Fruit fly (Drosophila melanogaster): ENCODE results near the gene His2Av.

The His2Av gene

DNA sequence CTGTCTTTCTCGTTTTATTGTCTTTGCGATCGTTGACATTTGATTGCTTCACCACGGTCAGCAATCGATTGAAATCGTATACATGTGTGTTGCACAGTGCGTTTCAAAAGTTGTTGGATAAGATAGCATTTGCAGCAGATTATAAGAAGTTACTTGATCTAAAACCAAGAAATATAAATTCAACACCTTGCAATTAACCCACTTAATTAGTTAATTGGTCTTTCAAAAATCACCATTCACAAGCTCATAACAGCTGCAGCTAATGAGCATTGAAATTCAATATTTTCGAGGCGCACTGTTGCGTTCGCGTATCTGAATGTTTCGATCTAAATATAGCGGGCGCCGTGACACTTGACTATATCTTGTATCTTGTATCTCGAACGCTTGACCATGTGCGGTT lies 26.0 kb downstream of the His2Av start (continued):
- TF ChIP-seq Sry-β (GFP tag; optimal IDR thresholded peaks at IDR 0.05) (no peak), CG18262 (tag; optimal IDR thresholded peaks at IDR 0.05) (peak; percentile 36), Dp (GFP tag; optimal IDR thresholded peaks at IDR 0.05) (no peak), chif (GFP tag; optimal IDR thresholded peaks at IDR 0.05) (no peak), crp (GFP tag; optimal IDR thresholded peaks at IDR 0.05) (no peak), CG3726 (GFP tag; IDR thresholded peaks at IDR 0.05) (no peak), grau (tag; optimal IDR thresholded peaks at IDR 0.05) (peak; percentile 59), gfzf (GFP tag; optimal IDR thresholded peaks at IDR 0.05) (no peak), wek (GFP tag; optimal IDR thresholded peaks at IDR 0.05) (no peak), exex (tag; optimal IDR thresholded peaks at IDR 0.05) (no peak), tll (GFP tag; optimal IDR thresholded peaks at IDR 0.05) (no peak), CG32767 (GFP tag; IDR thresholded peaks at IDR 0.05) (peak; percentile 34; the same call in 1 of the 2 replicates), kah (GFP tag; optimal IDR thresholded peaks at IDR 0.05) (no peak), ap (GFP tag; IDR thresholded peaks at IDR 0.05) (no peak), CG12942 (GFP tag; optimal IDR thresholded peaks at IDR 0.05) (no peak), Aef1 (GFP tag; IDR thresholded peaks at IDR 0.05) (0 out of 3 replicates have a peak, but pooled peaks have one; percentile 11), Gug (GFP tag; IDR thresholded peaks at IDR 0.05) (0 out of 4 replicates have a peak, but pooled peaks have one; percentile 11), lab (GFP tag; optimal IDR thresholded peaks at IDR 0.05) (no peak), Fer3 (tag; optimal IDR thresholded peaks at IDR 0.05) (no peak), emc (GFP tag; optimal IDR thresholded peaks at IDR 0.05) (no peak), CG34422 (GFP tag; IDR thresholded peaks at IDR 0.05) (no peak), CG1603 (tag; optimal IDR thresholded peaks at IDR 0.05) (peak; percentile 57), CG17802 (tag; optimal IDR thresholded peaks at IDR 0.05) (no peak), ewg (GFP tag; optimal IDR thresholded peaks at IDR 0.05) (no peak), Trl (optimal IDR thresholded peaks at IDR 0.05) (no peak), Trl (GFP tag; optimal IDR thresholded peaks at IDR 0.05) (no peak), CG17328 (GFP tag; IDR thresholded peaks at IDR 0.05) (0 out of 2 replicates have a peak, but pooled peaks have one; percentile 6), CG17912 (GFP tag; optimal IDR thresholded peaks at IDR 0.05) (no peak), CG8478 (optimal IDR thresholded peaks at IDR 0.05) (no peak), Oli (tag; optimal IDR thresholded peaks at IDR 0.05) (peak; percentile 60), pb (GFP tag; optimal IDR thresholded peaks at IDR 0.05) (no peak), onecut (GFP tag; IDR thresholded peaks at IDR 0.05) (peak; percentile 50), CG12659 (GFP tag; optimal IDR thresholded peaks at IDR 0.05) (peak; percentile 31), CG10565 (GFP tag; optimal IDR thresholded peaks at IDR 0.05) (no peak), tx (GFP tag; optimal IDR thresholded peaks at IDR 0.05) (peak; percentile 16), ind (GFP tag; optimal IDR thresholded peaks at IDR 0.05) (no peak), Bgb (GFP tag; IDR thresholded peaks at IDR 0.05; ENCODE audit: partially characterized antibody) (no peak), D19A (tag; optimal IDR thresholded peaks at IDR 0.05) (no peak), Med (GFP tag) (peak; percentile 63), dysf (GFP tag; IDR thresholded peaks at IDR 0.05) (peak; percentile 69), CG9215 (GFP tag; IDR thresholded peaks at IDR 0.05) (no peak), CG5180 (GFP tag; optimal IDR thresholded peaks at IDR 0.05) (peak; percentile 29), lola (GFP tag; optimal IDR thresholded peaks at IDR 0.05) (peak in 1 of 3 experiments; percentile 31), dmrt99B (tag; optimal IDR thresholded peaks at IDR 0.05) (peak; percentile 47), CG4707 (GFP tag; optimal IDR thresholded peaks at IDR 0.05) (peak; percentile 20), esg (GFP tag; conservative IDR thresholded peaks at IDR 0.05) (peak; percentile 30; the same call in 1 of the 2 replicates), CG7745 (tag; optimal IDR thresholded peaks at IDR 0.05) (no peak), row (GFP tag; IDR thresholded peaks at IDR 0.05) (peak; percentile 74), CG2678 (tag; optimal IDR thresholded peaks at IDR 0.05) (peak; percentile 55), stwl (tag; optimal IDR thresholded peaks at IDR 0.05) (no peak)
